Worm (Caenorhabditis elegans) whole organism, young adult: ENCODE measurements around the gene F58F12.4.
A peak's percentile ranks its signal among the peaks of the same experiment; 100 is the strongest.

ENCODE experiments used
- B0019.2 ChIP-seq: fragments of 200-800 bp; sonication (Bioruptor generic); conservative IDR thresholded peaks from 2 replicates; pipeline ENCODE4 v1.3.6; 2022; ENCODE audit warnings: missing genetic modification reagents, missing genetic modification characterization, missing compliant biosample characterization
- C06A6.2 ChIP-seq: fragments of 200-800 bp; sonication (Bioruptor generic); conservative IDR thresholded peaks from 2 replicates; pipeline ENCODE4 v1.3.6; 2022; ENCODE audit warnings: missing genetic modification characterization, missing compliant biosample characterization
- F10E7.11 ChIP-seq: sonication (generic microtip); optimal IDR thresholded peaks from 2 replicates; lab custom pipeline; 2017; ENCODE audit warnings: mild to moderate bottlenecking, missing genetic modification characterization, moderate library complexity, missing compliant biosample characterization
- F33H1.4 ChIP-seq: fragments of 200-800 bp; sonication (Bioruptor generic); IDR thresholded peaks from 2 replicates; pipeline ENCODE4 v1.3.6; 2022; ENCODE audit warnings: missing genetic modification reagents, missing genetic modification characterization, missing compliant biosample characterization
- F37B4.10 ChIP-seq: fragments of 200-800 bp; sonication (Bioruptor generic); IDR thresholded peaks from 2 replicates; pipeline ENCODE4 v1.3.6; 2022; ENCODE audit warnings: missing genetic modification characterization, missing compliant biosample characterization
- F57C9.4 ChIP-seq: sonication (generic microtip); optimal IDR thresholded peaks from 2 replicates; lab custom pipeline; 2017; ENCODE audit warnings: mild to moderate bottlenecking, missing genetic modification characterization, missing compliant biosample characterization
- K12H6.12 ChIP-seq: fragments of 200-800 bp; sonication (Bioruptor generic); optimal IDR thresholded peaks from 2 replicates; lab custom pipeline; 2018; ENCODE audit warnings: mild to moderate bottlenecking, missing genetic modification characterization, missing compliant biosample characterization
- akir-1 ChIP-seq: fragments of 200-800 bp; sonication (Bioruptor generic); optimal IDR thresholded peaks from 2 replicates; lab custom pipeline; 2018; ENCODE audit warnings: mild to moderate bottlenecking, missing genetic modification characterization, moderate library complexity, missing compliant biosample characterization
- ama-1 ChIP-seq, 3 experiments: fragments of 150-350 bp in 1 of 3; sonication (generic microtip) in 2 of 3; optimal IDR thresholded peaks; 2 replicates each; lab custom pipeline; 2014 to 2018; ENCODE audit warnings: missing biosample characterization in 2 of 3, missing genetic modification characterization in 2 of 3, missing genetic modification reagents in 2 of 3
- atf-7 ChIP-seq: sonication (generic microtip); optimal IDR thresholded peaks from 2 replicates; lab custom pipeline; 2017; ENCODE audit warnings: mild to moderate bottlenecking, missing genetic modification characterization, missing compliant biosample characterization
- attf-5 ChIP-seq: fragments of 200-800 bp; sonication (Bioruptor generic); optimal IDR thresholded peaks from 2 replicates; lab custom pipeline; 2018; ENCODE audit warnings: mild to moderate bottlenecking, missing genetic modification characterization, missing compliant biosample characterization
- attf-6 ChIP-seq: fragments of 200-800 bp; sonication (Bioruptor generic); IDR thresholded peaks from 2 replicates; pipeline ENCODE4 v1.3.6; 2022; ENCODE audit warnings: missing genetic modification reagents, missing genetic modification characterization, missing compliant biosample characterization
- bed-1 ChIP-seq: fragments of 200-800 bp; sonication (Bioruptor generic); IDR thresholded peaks from 2 replicates; pipeline ENCODE4 v1.3.6; 2022; ENCODE audit warnings: missing genetic modification reagents, missing genetic modification characterization, missing compliant biosample characterization
- ceh-100 ChIP-seq: fragments of 200-800 bp; sonication (Bioruptor generic); IDR thresholded peaks from 2 replicates; pipeline ENCODE4 v1.3.6; 2022; ENCODE audit warnings: missing genetic modification reagents, missing genetic modification characterization, missing compliant biosample characterization
- ceh-40 ChIP-seq: fragments of 200-800 bp; sonication (Bioruptor generic); IDR thresholded peaks from 2 replicates; pipeline ENCODE4 v1.3.6; 2022; ENCODE audit warnings: missing genetic modification characterization, missing compliant biosample characterization
- ceh-58 ChIP-seq: fragments of 200-800 bp; sonication (Bioruptor generic); IDR thresholded peaks from 2 replicates; pipeline ENCODE4 v1.3.6; 2022; ENCODE audit warnings: missing genetic modification characterization, missing compliant biosample characterization
- ceh-79 ChIP-seq: sonication (generic microtip); optimal IDR thresholded peaks from 2 replicates; lab custom pipeline; 2017; ENCODE audit warnings: mild to moderate bottlenecking, missing genetic modification characterization, missing compliant biosample characterization
- die-1 ChIP-seq: sonication (generic microtip); optimal IDR thresholded peaks from 2 replicates; lab custom pipeline; 2016; ENCODE audit warnings: missing genotype, mild to moderate bottlenecking, missing genetic modification characterization, missing compliant biosample characterization
- ekl-4 ChIP-seq: fragments of 200-800 bp; sonication (Bioruptor generic); IDR thresholded peaks from 2 replicates; pipeline ENCODE4 v1.3.6; 2022; ENCODE audit warnings: missing genetic modification reagents, missing genetic modification characterization, missing compliant biosample characterization
- ets-4 ChIP-seq: fragments of 200-800 bp; sonication (Bioruptor generic); optimal IDR thresholded peaks from 2 replicates; lab custom pipeline; 2018; ENCODE audit warnings: mild to moderate bottlenecking, missing genetic modification characterization, missing compliant biosample characterization
- hmg-20 ChIP-seq: fragments of 200-800 bp; sonication (Bioruptor generic); IDR thresholded peaks from 2 replicates; pipeline ENCODE4 v1.3.6; 2022; ENCODE audit warnings: missing genetic modification reagents, missing genetic modification characterization, missing compliant biosample characterization
- hrde-1 ChIP-seq: sonication (generic microtip); optimal IDR thresholded peaks from 2 replicates; lab custom pipeline; 2016; ENCODE audit warnings: missing genetic modification characterization, mild to moderate bottlenecking, missing compliant biosample characterization, moderate library complexity, missing genotype, missing genetic modification reagents, borderline replicate concordance
- lin-26 ChIP-seq: fragments of 200-800 bp; sonication (Bioruptor generic); IDR thresholded peaks from 2 replicates; pipeline ENCODE4 v1.3.6; 2022; ENCODE audit warnings: missing genetic modification reagents, missing genetic modification characterization, missing compliant biosample characterization
- lin-35 ChIP-seq, 3 experiments: fragments of 150-350 bp in 2 of 3; sonication (generic microtip) in 1 of 3; optimal IDR thresholded peaks; 2 replicates each; lab custom pipeline; 2014 to 2018; ENCODE audit warnings: missing biosample characterization in 3 of 3, missing genetic modification characterization in 3 of 3, missing genetic modification reagents in 3 of 3
- lir-1 ChIP-seq: fragments of 200-800 bp; sonication (Bioruptor generic); conservative IDR thresholded peaks from 2 replicates; pipeline ENCODE4 v1.3.6; 2022; ENCODE audit warnings: missing genetic modification reagents, missing genetic modification characterization, missing compliant biosample characterization
- madf-10 ChIP-seq: sonication (generic microtip); optimal IDR thresholded peaks from 2 replicates; lab custom pipeline; 2016; ENCODE audit warnings: mild to moderate bottlenecking, missing genetic modification characterization, missing compliant biosample characterization
- madf-3 ChIP-seq: fragments of 200-800 bp; sonication (Bioruptor generic); IDR thresholded peaks from 2 replicates; pipeline ENCODE4 v1.3.6; 2022; ENCODE audit warnings: missing genetic modification reagents, missing genetic modification characterization, missing compliant biosample characterization
- mel-28 ChIP-seq: sonication (generic microtip); optimal IDR thresholded peaks from 2 replicates; lab custom pipeline; 2016; ENCODE audit warnings: borderline replicate concordance, mild to moderate bottlenecking, missing genetic modification characterization, missing compliant biosample characterization
- nfya-2 ChIP-seq: fragments of 200-800 bp; sonication (Bioruptor generic); IDR thresholded peaks from 2 replicates; pipeline ENCODE4 v1.3.6; 2022; ENCODE audit warnings: missing genetic modification reagents, missing genetic modification characterization, missing compliant biosample characterization
- nfyb-1 ChIP-seq: fragments of 200-800 bp; sonication (Bioruptor generic); IDR thresholded peaks from 2 replicates; pipeline ENCODE4 v1.3.6; 2022; ENCODE audit warnings: missing genetic modification reagents, missing genetic modification characterization, missing compliant biosample characterization
- nhr-120 ChIP-seq: fragments of 200-800 bp; sonication (Bioruptor generic); IDR thresholded peaks from 2 replicates; pipeline ENCODE4 v1.3.6; 2022; ENCODE audit warnings: missing genetic modification characterization, missing compliant biosample characterization
- nhr-90 ChIP-seq: sonication (generic microtip); optimal IDR thresholded peaks from 2 replicates; lab custom pipeline; 2016; ENCODE audit warnings: missing genotype, mild to moderate bottlenecking, missing genetic modification characterization, missing compliant biosample characterization
- pha-4 ChIP-seq: fragments of 150-350 bp; sonication (generic microtip); optimal IDR thresholded peaks from 2 replicates; lab custom pipeline; 2014; ENCODE audit warnings: missing biosample characterization, missing genetic modification reagents, missing genetic modification characterization
- rcor-1 ChIP-seq: fragments of 200-800 bp; sonication (Bioruptor generic); IDR thresholded peaks from 2 replicates; pipeline ENCODE4 v1.3.6; 2022; ENCODE audit warnings: missing genetic modification reagents, missing genetic modification characterization, missing compliant biosample characterization
- rec-8 ChIP-seq, 2 experiments: sonication (generic microtip); optimal IDR thresholded peaks; 2 replicates each; lab custom pipeline; 2016; ENCODE audit warnings: mild to moderate bottlenecking in 2 of 2, missing genetic modification characterization in 2 of 2, missing genetic modification reagents in 2 of 2, missing genotype in 2 of 2, missing biosample characterization in 1 of 2, missing compliant biosample characterization in 1 of 2, moderate library complexity in 1 of 2
- repo-1 ChIP-seq: sonication (generic microtip); optimal IDR thresholded peaks from 2 replicates; lab custom pipeline; 2017; ENCODE audit warnings: mild to moderate bottlenecking, missing genetic modification characterization, missing compliant biosample characterization
- sdz-38 ChIP-seq: sonication (generic microtip); optimal IDR thresholded peaks from 2 replicates; lab custom pipeline; 2016; ENCODE audit warnings: missing genotype, missing genetic modification characterization, missing compliant biosample characterization
- snpc-4 ChIP-seq, 5 experiments: fragments of 150-350 bp in 1 of 5; sonication (generic microtip) in 4 of 5; optimal IDR thresholded peaks; 2 replicates each; lab custom pipeline; 2014 to 2018; ENCODE audit warnings: missing genetic modification characterization in 5 of 5, missing biosample characterization in 3 of 5, antibody characterized with exemption in 2 of 5, mild to moderate bottlenecking in 2 of 5, missing compliant biosample characterization in 2 of 5, missing genotype in 2 of 5, moderate library complexity in 2 of 5, missing genetic modification reagents in 1 of 5
- somi-1 ChIP-seq: fragments of 200-800 bp; sonication (Bioruptor generic); optimal IDR thresholded peaks from 2 replicates; lab custom pipeline; 2018; ENCODE audit warnings: mild to moderate bottlenecking, missing genetic modification characterization, missing compliant biosample characterization
- tlf-1 ChIP-seq: fragments of 200-800 bp; sonication (Bioruptor generic); optimal IDR thresholded peaks from 2 replicates; lab custom pipeline; 2018; ENCODE audit warnings: mild to moderate bottlenecking, missing genetic modification characterization, missing compliant biosample characterization
- zfh-2 ChIP-seq: fragments of 200-800 bp; sonication (Bioruptor generic); conservative IDR thresholded peaks from 2 replicates; pipeline ENCODE4 v1.3.6; 2022; ENCODE audit warnings: missing genetic modification reagents, missing genetic modification characterization, missing compliant biosample characterization
- ztf-25 ChIP-seq: fragments of 200-800 bp; sonication (Bioruptor generic); IDR thresholded peaks from 2 replicates; pipeline ENCODE4 v1.3.6; 2022; ENCODE audit warnings: missing genetic modification reagents, missing genetic modification characterization, missing compliant biosample characterization

Gene F58F12.4

ce11 chrII:6346551-6347079, 40.0 kb upstream of the F58F12.4 start (continued):
- TF ChIP-seq F10E7.11 (peak; percentile 84), hrde-1 (tag; lab: Kevin White, UChicago) (peak; percentile 50), nfya-2 (GFP tag; lab: Robert Waterston, UW) (peak; percentile 81; the same call in 1 of the 2 replicates), rcor-1 (peak; percentile 43; the same call in 1 of the 2 replicates), pha-4 (peak; percentile 46), K12H6.12 (peak; percentile 58), ceh-100 (GFP tag; lab: Robert Waterston, UW) (peak; percentile 30), lir-1 (0 out of 2 replicates have a peak, but pooled peaks have one; percentile 31), F57C9.4 (tag; lab: Kevin White, UChicago) (peak; percentile 86), bed-1 (0 out of 2 replicates have a peak, but pooled peaks have one; percentile 40), ceh-58 (GFP tag; lab: Robert Waterston, UW) (0 out of 2 replicates have a peak, but pooled peaks have one; percentile 21), zfh-2 (no peak), F33H1.4 (GFP tag; lab: Robert Waterston, UW) (no peak), atf-7 (tag; lab: Kevin White, UChicago) (peak; percentile 90), C06A6.2 (GFP tag; lab: Robert Waterston, UW) (peak; percentile 67), nhr-90 (peak; percentile 13), ceh-79 (tag; lab: Kevin White, UChicago) (peak; percentile 74), ets-4 (GFP tag; lab: Kevin White, UChicago) (peak; percentile 55), madf-3 (GFP tag; lab: Robert Waterston, UW) (0 out of 2 replicates have a peak, but pooled peaks have one; percentile 38), F37B4.10 (GFP tag; lab: Robert Waterston, UW) (0 out of 2 replicates have a peak, but pooled peaks have one; percentile 14), ceh-40 (GFP tag; lab: Robert Waterston, UW) (no peak), ama-1 (optimal IDR thresholded peaks at IDR 0.05; lab: Kevin White, UChicago) (peak; percentile 96), ama-1 (GFP tag; optimal IDR thresholded peaks at IDR 0.05; lab: Kevin White, UChicago) (peak in 1 of 2 experiments; percentile 49), snpc-4 (GFP tag; optimal IDR thresholded peaks at IDR 0.05; lab: Kevin White, UChicago) (no peak), snpc-4 (tag; optimal IDR thresholded peaks at IDR 0.05; lab: Kevin White, UChicago) (peak in 2 of 4 experiments; percentile 10 to 50), attf-5 (GFP tag; lab: Kevin White, UChicago) (peak; percentile 64), nfyb-1 (GFP tag; lab: Robert Waterston, UW) (peak; percentile 95), mel-28 (peak; percentile 75), nhr-120 (GFP tag; lab: Robert Waterston, UW) (no peak), hmg-20 (GFP tag; lab: Robert Waterston, UW) (no peak), B0019.2 (GFP tag; lab: Robert Waterston, UW) (no peak), die-1 (tag; lab: Kevin White, UChicago) (no peak), ztf-25 (peak; percentile 30; the same call in 1 of the 2 replicates), tlf-1 (GFP tag; lab: Kevin White, UChicago) (peak; percentile 82), lin-26 (GFP tag; lab: Robert Waterston, UW) (peak; percentile 62; the same call in 1 of the 2 replicates), repo-1 (peak; percentile 97), rec-8 (tag; optimal IDR thresholded peaks at IDR 0.05; lab: Kevin White, UChicago) (peak in 1 of 2 experiments; percentile 10), sdz-38 (no peak), attf-6 (GFP tag; lab: Robert Waterston, UW) (0 out of 2 replicates have a peak, but pooled peaks have one; percentile 53), somi-1 (GFP tag; lab: Kevin White, UChicago) (peak; percentile 71), akir-1 (GFP tag; lab: Kevin White, UChicago) (peak; percentile 52), madf-10 (peak; percentile 68), ekl-4 (GFP tag; lab: Robert Waterston, UW) (peak; percentile 73; the same call in 1 of the 2 replicates), lin-35 (GFP tag; optimal IDR thresholded peaks at IDR 0.05; lab: Kevin White, UChicago) (peak in 1 of 3 experiments; percentile 60)
- TF ChIP-seq, all 124 proteins: peak for 75
